Worm (Caenorhabditis elegans) whole organism, L2 larva: ENCODE results near the gene pqn-63.

ENCODE experiments used
- F13H6.1 ChIP-seq: sonication (generic microtip); optimal IDR thresholded peaks from 2 replicates; lab custom pipeline; 2016; ENCODE audit warnings: missing genetic modification characterization, missing compliant biosample characterization
- R02D3.7 ChIP-seq: fragments of 150-350 bp; optimal IDR thresholded peaks from 2 replicates; lab custom pipeline; 2014; ENCODE audit warnings: missing biosample characterization, missing genetic modification characterization
- Y55F3AM.14 ChIP-seq: fragments of 200-800 bp; sonication (Bioruptor generic); optimal IDR thresholded peaks from 2 replicates; lab custom pipeline; 2018; ENCODE audit warnings: mild to moderate bottlenecking, missing genetic modification characterization, missing compliant biosample characterization
- ZK546.5 ChIP-seq: sonication (generic microtip); optimal IDR thresholded peaks from 2 replicates; lab custom pipeline; 2017; ENCODE audit warnings: missing biosample characterization, missing genetic modification characterization
- alr-1 ChIP-seq: fragments of 150-350 bp; optimal IDR thresholded peaks from 2 replicates; lab custom pipeline; 2014; ENCODE audit warnings: missing biosample characterization, missing genetic modification characterization
- blmp-1 ChIP-seq: sonication (generic microtip); optimal IDR thresholded peaks from 2 replicates; lab custom pipeline; 2017; ENCODE audit warnings: missing genetic modification characterization, mild to moderate bottlenecking, missing compliant biosample characterization, antibody characterized with exemption, moderate library complexity; ENCODE audit not compliant: insufficient read depth
- ceh-16 ChIP-seq: fragments of 150-350 bp; optimal IDR thresholded peaks from 2 replicates; lab custom pipeline; 2014; ENCODE audit warnings: missing biosample characterization, missing genetic modification characterization
- crh-2 ChIP-seq: sonication (generic microtip); optimal IDR thresholded peaks from 2 replicates; lab custom pipeline; 2017; ENCODE audit warnings: missing biosample characterization, missing genetic modification characterization
- dmd-4 ChIP-seq: sonication (generic microtip); optimal IDR thresholded peaks from 2 replicates; lab custom pipeline; 2017; ENCODE audit warnings: missing biosample characterization, missing genetic modification characterization
- egl-27 ChIP-seq: sonication (generic microtip); optimal IDR thresholded peaks from 3 replicates; lab custom pipeline; 2017; ENCODE audit warnings: missing biosample characterization, missing genetic modification reagents, missing genetic modification characterization
- elt-1 ChIP-seq: fragments of 150-350 bp; optimal IDR thresholded peaks from 2 replicates; lab custom pipeline; 2014; ENCODE audit warnings: missing biosample characterization, missing genetic modification characterization
- elt-3 ChIP-seq: sonication (generic microtip); optimal IDR thresholded peaks from 2 replicates; lab custom pipeline; 2017; ENCODE audit warnings: missing biosample characterization, missing genetic modification characterization
- fos-1 ChIP-seq: fragments of 150-350 bp; optimal IDR thresholded peaks from 2 replicates; lab custom pipeline; 2014; ENCODE audit warnings: missing biosample characterization, missing genetic modification characterization
- gmeb-1 ChIP-seq: fragments of 150-350 bp; optimal IDR thresholded peaks from 2 replicates; lab custom pipeline; 2014; ENCODE audit warnings: missing biosample characterization, missing genetic modification characterization
- lin-39 ChIP-seq: fragments of 150-350 bp; optimal IDR thresholded peaks from 2 replicates; lab custom pipeline; 2014; ENCODE audit warnings: missing biosample characterization, missing genetic modification reagents, missing genetic modification characterization
- lsy-2 ChIP-seq, 2 experiments: fragments of 150-350 bp in 1 of 2; sonication (generic microtip) in 1 of 2; optimal IDR thresholded peaks; 2 replicates each; lab custom pipeline; 2014 to 2017; ENCODE audit warnings: missing biosample characterization in 2 of 2, missing genetic modification characterization in 2 of 2
- mbf-1 ChIP-seq: sonication (generic microtip); optimal IDR thresholded peaks from 2 replicates; lab custom pipeline; 2017; ENCODE audit warnings: missing biosample characterization, missing genetic modification characterization
- mdl-1 ChIP-seq, 2 experiments: fragments of 150-350 bp in 1 of 2; sonication (generic microtip) in 1 of 2; optimal IDR thresholded peaks; 2 replicates each; lab custom pipeline; 2017; ENCODE audit warnings: missing biosample characterization in 2 of 2, missing genetic modification characterization in 2 of 2
- nhr-12 ChIP-seq: fragments of 150-350 bp; optimal IDR thresholded peaks from 2 replicates; lab custom pipeline; 2014; ENCODE audit warnings: missing biosample characterization, missing genetic modification characterization
- nhr-129 ChIP-seq: fragments of 150-350 bp; optimal IDR thresholded peaks from 2 replicates; lab custom pipeline; 2014; ENCODE audit warnings: missing biosample characterization, missing genetic modification characterization
- nhr-21 ChIP-seq: fragments of 150-350 bp; optimal IDR thresholded peaks from 2 replicates; lab custom pipeline; 2014; ENCODE audit warnings: missing biosample characterization, missing genetic modification characterization
- nhr-23 ChIP-seq: fragments of 150-350 bp; optimal IDR thresholded peaks from 2 replicates; lab custom pipeline; 2014; ENCODE audit warnings: missing biosample characterization, missing genetic modification reagents, missing genetic modification characterization
- nhr-237 ChIP-seq: fragments of 150-350 bp; optimal IDR thresholded peaks from 2 replicates; lab custom pipeline; 2014; ENCODE audit warnings: missing biosample characterization, missing genetic modification characterization
- nhr-25 ChIP-seq: fragments of 150-350 bp; sonication (generic microtip); optimal IDR thresholded peaks from 3 replicates; lab custom pipeline; 2014; ENCODE audit warnings: missing biosample characterization, missing genetic modification characterization
- nhr-6 ChIP-seq: fragments of 150-350 bp; optimal IDR thresholded peaks from 2 replicates; lab custom pipeline; 2014; ENCODE audit warnings: missing biosample characterization, missing genetic modification characterization
- nhr-77 ChIP-seq: fragments of 150-350 bp; optimal IDR thresholded peaks from 2 replicates; lab custom pipeline; 2014; ENCODE audit warnings: missing biosample characterization, missing genetic modification characterization
- peb-1 ChIP-seq: fragments of 150-350 bp; optimal IDR thresholded peaks from 2 replicates; lab custom pipeline; 2014; ENCODE audit warnings: missing biosample characterization, missing genetic modification characterization
- sem-4 ChIP-seq: fragments of 150-350 bp; optimal IDR thresholded peaks from 2 replicates; lab custom pipeline; 2014; ENCODE audit warnings: missing biosample characterization, missing genetic modification reagents, missing genetic modification characterization
- sma-3 ChIP-seq: sonication (generic microtip); optimal IDR thresholded peaks from 2 replicates; lab custom pipeline; 2016; ENCODE audit warnings: missing genetic modification reagents, missing genetic modification characterization, missing compliant biosample characterization
- snpc-4 ChIP-seq: fragments of 150-350 bp; optimal IDR thresholded peaks from 2 replicates; lab custom pipeline; 2014; ENCODE audit warnings: missing biosample characterization, missing genetic modification characterization
- unc-39 ChIP-seq: fragments of 150-350 bp; optimal IDR thresholded peaks from 2 replicates; lab custom pipeline; 2014; ENCODE audit warnings: missing biosample characterization, missing genetic modification characterization
- unc-55 ChIP-seq: fragments of 150-350 bp; sonication (generic microtip); optimal IDR thresholded peaks from 3 replicates; lab custom pipeline; 2014; ENCODE audit warnings: missing biosample characterization, missing genetic modification reagents, missing genetic modification characterization
- unc-62 ChIP-seq: fragments of 150-350 bp; optimal IDR thresholded peaks from 2 replicates; lab custom pipeline; 2014; ENCODE audit warnings: missing biosample characterization, missing genetic modification reagents, missing genetic modification characterization
- zag-1 ChIP-seq: fragments of 150-350 bp; optimal IDR thresholded peaks from 2 replicates; lab custom pipeline; 2014; ENCODE audit warnings: missing biosample characterization, missing genetic modification characterization
- ztf-1 ChIP-seq: fragments of 200-800 bp; sonication (Bioruptor generic); conservative IDR thresholded peaks from 2 replicates; pipeline ENCODE4 v1.3.6; 2022; ENCODE audit warnings: missing genetic modification characterization, missing compliant biosample characterization
- ztf-11 ChIP-seq: sonication (generic microtip); optimal IDR thresholded peaks from 2 replicates; lab custom pipeline; 2017; ENCODE audit warnings: missing biosample characterization, missing genetic modification characterization

The pqn-63 gene

ce11 chrV:9628603-9629002 is 12.8 kb downstream of the pqn-63 start:
- no peak for TF ChIP-seq ZK546.5

ce11 chrV:9629114-9629513 is 13.3 kb downstream of the pqn-63 start, which contains the start of gene idpc-3:
Gene idpc-3 (minus strand): TSS chrV:9629214.
- no peak for TF ChIP-seq nhr-6 (tag; lab: Kevin White, UChicago)
- no peak for TF ChIP-seq ceh-16 (tag; lab: Kevin White, UChicago)
- no peak for TF ChIP-seq R02D3.7 (tag; lab: Kevin White, UChicago)
- TF ChIP-seq gmeb-1 (tag; lab: Kevin White, UChicago): no peak
- no peak for TF ChIP-seq lin-39
- TF ChIP-seq dmd-4: no peak
- no peak for TF ChIP-seq elt-1 (tag; lab: Kevin White, UChicago)
- TF ChIP-seq nhr-23 (tag; lab: Kevin White, UChicago): no peak
- TF ChIP-seq nhr-237 (tag; lab: Kevin White, UChicago): no peak
- TF ChIP-seq nhr-77 (tag; lab: Kevin White, UChicago): no peak
- TF ChIP-seq peb-1: no peak
- TF ChIP-seq Y55F3AM.14 (GFP tag; lab: Kevin White, UChicago): no peak
- TF ChIP-seq nhr-129 (tag; lab: Kevin White, UChicago): no peak

ce11 chrV:9629643-9630042 is 13.8 kb downstream of the pqn-63 start, which contains the start of gene col-146:
Gene col-146 (plus strand): TSS chrV:9629943.
- no peak for TF ChIP-seq ceh-16 (tag; lab: Kevin White, UChicago)
- no peak for TF ChIP-seq nhr-12 (tag; lab: Kevin White, UChicago)
- TF ChIP-seq sma-3: no peak
- TF ChIP-seq unc-62 (GFP tag; lab: Kevin White, UChicago): no peak
- TF ChIP-seq sem-4 (tag; lab: Kevin White, UChicago): no peak
- no peak for TF ChIP-seq snpc-4 (tag; lab: Kevin White, UChicago)
- TF ChIP-seq dmd-4: no peak
- TF ChIP-seq F13H6.1: no peak
- no peak for TF ChIP-seq nhr-21 (tag; lab: Kevin White, UChicago)

ce11 chrV:9630542-9630941 is 14.7 kb downstream of the pqn-63 start:
- TF ChIP-seq snpc-4 (tag; lab: Kevin White, UChicago): no peak
- no peak for TF ChIP-seq gmeb-1 (tag; lab: Kevin White, UChicago)
- no peak for TF ChIP-seq alr-1 (tag; lab: Kevin White, UChicago)
- TF ChIP-seq ZK546.5: no peak
- TF ChIP-seq ceh-16 (tag; lab: Kevin White, UChicago): no peak
- TF ChIP-seq nhr-25 (tag; lab: Kevin White, UChicago): no peak
- no peak for TF ChIP-seq zag-1 (tag; lab: Kevin White, UChicago)
- TF ChIP-seq ztf-11 (tag; lab: Kevin White, UChicago): no peak
- no peak for TF ChIP-seq mbf-1 (tag; lab: Kevin White, UChicago)
- no peak for TF ChIP-seq lsy-2 (tag; optimal IDR thresholded peaks at IDR 0.05; lab: Kevin White, UChicago)
- TF ChIP-seq crh-2 (tag; lab: Kevin White, UChicago): no peak
- TF ChIP-seq R02D3.7 (tag; lab: Kevin White, UChicago): no peak
- TF ChIP-seq elt-3: no peak
- TF ChIP-seq nhr-77 (tag; lab: Kevin White, UChicago): no peak
- TF ChIP-seq blmp-1 (tag; lab: Kevin White, UChicago): no peak
- TF ChIP-seq Y55F3AM.14 (GFP tag; lab: Kevin White, UChicago): no peak
- no peak for TF ChIP-seq egl-27 (tag; lab: Kevin White, UChicago)

- TF ChIP-seq gmeb-1 (tag; lab: Kevin White, UChicago) (no peak), unc-39 (no peak), nhr-23 (tag; lab: Kevin White, UChicago) (no peak), R02D3.7 (tag; lab: Kevin White, UChicago) (no peak), nhr-237 (tag; lab: Kevin White, UChicago) (no peak), fos-1 (tag; lab: Kevin White, UChicago) (no peak), snpc-4 (tag; lab: Kevin White, UChicago) (no peak), mbf-1 (tag; lab: Kevin White, UChicago) (no peak)
These were observed 15.1 kb downstream of the pqn-63 start, which contains the start of gene T06E4.5 for ce11 chrV:9630944-9631343. Gene T06E4.5 (plus strand): TSS chrV:9631244.

ce11 chrV:9632348-9632747 is 16.5 kb downstream of the pqn-63 start:
- no peak for TF ChIP-seq ztf-1 (GFP tag; lab: Robert Waterston, UW)
- TF ChIP-seq ceh-16 (tag; lab: Kevin White, UChicago): no peak
- no peak for TF ChIP-seq zag-1 (tag; lab: Kevin White, UChicago)
- no peak for TF ChIP-seq mdl-1 (tag; optimal IDR thresholded peaks at IDR 0.05; lab: Kevin White, UChicago)
- no peak for TF ChIP-seq nhr-25 (tag; lab: Kevin White, UChicago)
- TF ChIP-seq unc-62 (GFP tag; lab: Kevin White, UChicago): no peak
- TF ChIP-seq unc-55 (GFP tag; lab: Kevin White, UChicago): no peak
